ENCODE assay signal across 1 worm cellular context in the genomic region with DNA sequence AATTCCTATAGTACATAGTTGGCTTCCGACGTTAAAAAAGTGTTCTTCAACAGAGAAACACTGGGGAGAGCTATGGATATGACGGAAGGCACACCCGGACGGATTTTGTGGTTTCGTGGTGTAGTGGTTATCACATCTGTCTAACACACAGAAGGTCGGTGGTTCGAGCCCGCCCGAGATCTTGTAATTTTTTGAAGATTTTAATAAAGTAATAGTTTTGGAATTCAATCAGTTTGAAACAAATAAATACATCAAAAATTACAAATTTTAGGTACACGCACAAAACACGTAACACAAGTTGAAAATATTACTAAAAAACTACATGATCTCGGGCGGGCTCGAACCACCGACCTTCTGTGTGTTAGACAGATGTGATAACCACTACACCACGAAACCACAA.
TF ChIP-seq lines count a peak whose summit lies in the region.

No protein-coding gene starts in this region.

TF ChIP-seq in whole organism, L4 larva, 104 proteins besides CTCF, POLR2A, EP300 and RAD21 (continued from another document):
- TF ChIP-seq daf-16 (GFP tag; optimal IDR thresholded peaks at IDR 0.05; lab: Kevin White, UChicago) (peak in 1 of 2 experiments; percentile 6), daf-16 (tag; optimal IDR thresholded peaks at IDR 0.05; lab: Kevin White, UChicago) (peak; percentile 27), lin-1 (GFP tag; IDR thresholded peaks at IDR 0.05; lab: Robert Waterston, UW) (no peak), F44E2.7 (GFP tag; IDR thresholded peaks at IDR 0.05; lab: Robert Waterston, UW) (peak; percentile 64; the same call in 1 of the 2 replicates), dve-1 (tag; optimal IDR thresholded peaks at IDR 0.05; lab: Kevin White, UChicago; ENCODE audit: insufficient read depth) (peak; percentile 33), madf-9 (GFP tag; conservative IDR thresholded peaks at IDR 0.05; lab: Robert Waterston, UW) (peak; percentile 56; the same call in 1 of the 2 replicates), mdt-29 (GFP tag; IDR thresholded peaks at IDR 0.05; lab: Robert Waterston, UW) (peak; percentile 73; the same call in 1 of the 2 replicates), ctbp-1 (GFP tag; IDR thresholded peaks at IDR 0.05; lab: Robert Waterston, UW) (peak; percentile 67; the same call in 1 of the 2 replicates), saeg-2 (GFP tag; IDR thresholded peaks at IDR 0.05; lab: Robert Waterston, UW) (0 out of 2 replicates have a peak, but pooled peaks have one; percentile 20), egl-43 (GFP tag; IDR thresholded peaks at IDR 0.05; lab: Robert Waterston, UW) (peak; percentile 78), php-3 (GFP tag; IDR thresholded peaks at IDR 0.05; lab: Robert Waterston, UW) (0 out of 2 replicates have a peak, but pooled peaks have one; percentile 29), zip-2 (tag; optimal IDR thresholded peaks at IDR 0.05; lab: Kevin White, UChicago) (no peak), daf-19 (GFP tag; conservative IDR thresholded peaks at IDR 0.05; lab: Robert Waterston, UW) (0 out of 2 replicates have a peak, but pooled peaks have one; percentile 44), Y48G9A.11 (GFP tag; IDR thresholded peaks at IDR 0.05; lab: Robert Waterston, UW) (peak; percentile 72; the same call in 1 of the 2 replicates), daf-8 (GFP tag; IDR thresholded peaks at IDR 0.05; lab: Robert Waterston, UW) (no peak), spr-1 (tag; optimal IDR thresholded peaks at IDR 0.05; lab: Kevin White, UChicago) (no peak), lim-7 (GFP tag; IDR thresholded peaks at IDR 0.05; lab: Robert Waterston, UW) (peak; percentile 78), arid-1 (GFP tag; conservative IDR thresholded peaks at IDR 0.05; lab: Robert Waterston, UW) (0 out of 2 replicates have a peak, but pooled peaks have one; percentile 8), aly-2 (tag; optimal IDR thresholded peaks at IDR 0.05; lab: Kevin White, UChicago) (no peak)
